Fruit fly (Drosophila melanogaster): ENCODE results near the gene CG31810.

DNA sequence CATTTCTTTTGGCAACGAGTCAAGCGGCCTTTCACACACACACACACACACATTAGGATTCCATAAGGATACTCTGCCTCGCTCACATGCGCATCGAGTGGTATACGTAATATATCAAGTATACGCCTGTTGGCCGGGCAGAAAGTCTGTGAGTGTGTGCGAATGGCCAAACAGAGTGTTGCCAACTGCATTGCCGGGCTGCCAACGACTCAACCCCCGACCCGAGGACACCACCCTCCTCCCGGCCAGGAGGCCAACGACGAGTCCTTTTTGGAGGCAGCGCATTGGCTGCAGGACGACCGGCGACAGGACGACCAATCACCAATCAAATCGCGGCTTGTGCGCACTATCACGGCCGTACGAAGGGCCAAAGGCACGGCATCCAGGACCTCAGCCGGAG is 25.5 kb upstream of the CG31810 start:
- TF ChIP-seq sv (GFP tag; optimal IDR thresholded peaks at IDR 0.05) (no peak), HLH106 (tag; optimal IDR thresholded peaks at IDR 0.05) (no peak), h (GFP tag; optimal IDR thresholded peaks at IDR 0.05) (no peak), woc (GFP tag; optimal IDR thresholded peaks at IDR 0.05) (no peak), jim (GFP tag; optimal IDR thresholded peaks at IDR 0.05) (no peak), usp (GFP tag; optimal IDR thresholded peaks at IDR 0.05) (no peak), Abd-B (GFP tag; optimal IDR thresholded peaks at IDR 0.05) (no peak), brk (GFP tag; optimal IDR thresholded peaks at IDR 0.05) (no peak), Mio (GFP tag; optimal IDR thresholded peaks at IDR 0.05) (no peak), Hr83 (GFP tag; optimal IDR thresholded peaks at IDR 0.05; ENCODE audit: poor library complexity, severe bottlenecking) (no peak), pan (optimal IDR thresholded peaks at IDR 0.05) (no peak)

Measured in whole organism, wandering third instar larva.